Worm (Caenorhabditis elegans) whole organism, L1 larva: ENCODE data around the gene gpcp-2.

Experiments used
- ceh-90 ChIP-seq: sonication (generic microtip); optimal IDR thresholded peaks from 2 replicates; lab custom pipeline; 2016; ENCODE audit warnings: missing genetic modification characterization, missing compliant biosample characterization
- fkh-10 ChIP-seq: sonication (generic microtip); optimal IDR thresholded peaks from 2 replicates; lab custom pipeline; 2017; ENCODE audit warnings: missing biosample characterization, missing genetic modification reagents, missing genetic modification characterization
- jun-1 ChIP-seq: fragments of 150-350 bp; optimal IDR thresholded peaks from 2 replicates; lab custom pipeline; 2014; ENCODE audit warnings: missing biosample characterization, missing genetic modification reagents, missing genetic modification characterization
- lin-13 ChIP-seq: fragments of 150-350 bp; optimal IDR thresholded peaks from 2 replicates; lab custom pipeline; 2014; ENCODE audit warnings: missing biosample characterization, missing genetic modification reagents, missing genetic modification characterization
- lir-3 ChIP-seq: sonication (generic microtip); optimal IDR thresholded peaks from 2 replicates; lab custom pipeline; 2016; ENCODE audit warnings: mild to moderate bottlenecking, missing genetic modification characterization, moderate library complexity, missing compliant biosample characterization; ENCODE audit not compliant: poor library complexity
- lsy-2 ChIP-seq, 2 experiments: fragments of 150-350 bp; optimal IDR thresholded peaks; 2 replicates each; lab custom pipeline; 2014; ENCODE audit warnings: missing biosample characterization in 2 of 2, missing genetic modification characterization in 2 of 2
- nhr-237 ChIP-seq: fragments of 150-350 bp; optimal IDR thresholded peaks from 2 replicates; lab custom pipeline; 2014; ENCODE audit warnings: missing biosample characterization, missing genetic modification characterization
- nhr-28 ChIP-seq: fragments of 150-350 bp; optimal IDR thresholded peaks from 2 replicates; lab custom pipeline; 2014; ENCODE audit warnings: missing biosample characterization, missing genetic modification characterization
- nhr-76 ChIP-seq: sonication (generic microtip); optimal IDR thresholded peaks from 2 replicates; lab custom pipeline; 2017; ENCODE audit warnings: missing biosample characterization, missing genetic modification characterization
- tbx-2 ChIP-seq: sonication (generic microtip); optimal IDR thresholded peaks from 2 replicates; lab custom pipeline; 2016; ENCODE audit warnings: missing genetic modification characterization, missing compliant biosample characterization
- unc-30 ChIP-seq: sonication (generic microtip); optimal IDR thresholded peaks from 2 replicates; lab custom pipeline; 2017; ENCODE audit warnings: missing biosample characterization, missing genetic modification characterization
- zag-1 ChIP-seq: fragments of 150-350 bp; optimal IDR thresholded peaks from 2 replicates; lab custom pipeline; 2014; ENCODE audit warnings: missing biosample characterization, missing genetic modification characterization
- ztf-11 ChIP-seq, 2 experiments: sonication (generic microtip); optimal IDR thresholded peaks; 2 replicates each; lab custom pipeline; 2016 to 2017; ENCODE audit warnings: missing genetic modification characterization in 2 of 2, missing biosample characterization in 1 of 2, missing compliant biosample characterization in 1 of 2

DNA sequence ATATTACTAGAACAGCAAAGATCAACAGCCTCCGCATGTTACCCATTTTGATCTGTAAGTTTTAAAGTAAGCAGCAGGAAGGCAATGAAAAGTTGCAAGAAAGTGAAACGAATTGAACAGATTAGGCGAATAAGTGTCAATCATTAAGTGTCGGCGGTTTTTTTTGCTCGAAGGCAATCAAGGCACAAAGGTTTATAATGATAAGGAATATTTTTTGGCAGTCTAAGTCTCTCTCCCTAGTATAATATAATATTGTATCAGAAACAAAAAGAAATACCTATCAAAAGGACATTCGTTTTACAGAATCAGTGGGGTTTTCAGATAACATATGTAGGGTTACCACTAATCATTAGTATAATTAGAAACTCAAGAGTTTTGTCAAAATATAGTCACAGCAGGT, 40.5 kb downstream of the gpcp-2 start, which contains the start of gene nrf-6:
- no peak for TF ChIP-seq nhr-28 (tag; lab: Kevin White, UChicago)
- TF ChIP-seq ceh-90 = no peak
- no peak for TF ChIP-seq lir-3 (tag; lab: Kevin White, UChicago)
- no peak for TF ChIP-seq nhr-237
- no peak for TF ChIP-seq nhr-76 (tag; lab: Kevin White, UChicago)
- no peak for TF ChIP-seq lsy-2 (tag; optimal IDR thresholded peaks at IDR 0.05; lab: Kevin White, UChicago)
- TF ChIP-seq lin-13 (GFP tag; lab: Kevin White, UChicago) = no peak
- TF ChIP-seq ztf-11 (tag; optimal IDR thresholded peaks at IDR 0.05; lab: Kevin White, UChicago) = no peak
- TF ChIP-seq unc-30 (tag; lab: Kevin White, UChicago) = no peak
- TF ChIP-seq fkh-10 = no peak
- no peak for TF ChIP-seq jun-1 (tag; lab: Kevin White, UChicago)
- no peak for TF ChIP-seq zag-1 (tag; lab: Kevin White, UChicago)
- no peak for TF ChIP-seq tbx-2 (tag; lab: Kevin White, UChicago)
